Worm (Caenorhabditis elegans) whole organism, L4/young adult: ENCODE data around the gene srh-207.

ENCODE experiments used
- W03F9.2 ChIP-seq: fragments of 150-350 bp; optimal IDR thresholded peaks from 2 replicates; lab custom pipeline; 2014; ENCODE audit warnings: missing biosample characterization, missing genetic modification characterization
- dao-5 ChIP-seq: sonication (generic microtip); optimal IDR thresholded peaks from 2 replicates; lab custom pipeline; 2016; ENCODE audit warnings: missing genotype, missing genetic modification characterization, moderate library complexity, missing compliant biosample characterization
- him-1 ChIP-seq: sonication (generic microtip); optimal IDR thresholded peaks from 2 replicates; lab custom pipeline; 2016; ENCODE audit warnings: missing genotype, missing genetic modification reagents, missing genetic modification characterization, missing compliant biosample characterization

- TF ChIP-seq him-1 (tag; lab: Kevin White, UChicago) (no peak), dao-5 (tag; lab: Kevin White, UChicago) (no peak), W03F9.2 (no peak)
Measured at ce11 chrV:18371579-18371978, 38.5 kb downstream of the srh-207 start, which contains the start of gene C08E8.4.
